Worm (Caenorhabditis elegans) whole organism, L2 larva: ENCODE results near the gene col-144.

ENCODE experiments used
- ZK546.5 ChIP-seq: sonication (generic microtip); optimal IDR thresholded peaks from 2 replicates; lab custom pipeline; 2017; ENCODE audit warnings: missing biosample characterization, missing genetic modification characterization
- alr-1 ChIP-seq: fragments of 150-350 bp; optimal IDR thresholded peaks from 2 replicates; lab custom pipeline; 2014; ENCODE audit warnings: missing biosample characterization, missing genetic modification characterization
- aly-2 ChIP-seq: fragments of 150-350 bp; optimal IDR thresholded peaks from 2 replicates; lab custom pipeline; 2014; ENCODE audit warnings: missing biosample characterization, missing genetic modification characterization
- ama-1 ChIP-seq: fragments of 150-350 bp; optimal IDR thresholded peaks from 2 replicates; lab custom pipeline; 2018; ENCODE audit warnings: inconsistent platforms
- blmp-1 ChIP-seq: sonication (generic microtip); optimal IDR thresholded peaks from 2 replicates; lab custom pipeline; 2017; ENCODE audit warnings: missing genetic modification characterization, mild to moderate bottlenecking, missing compliant biosample characterization, antibody characterized with exemption, moderate library complexity; ENCODE audit not compliant: insufficient read depth
- ceh-82 ChIP-seq: fragments of 150-350 bp; optimal IDR thresholded peaks from 2 replicates; lab custom pipeline; 2014; ENCODE audit warnings: missing biosample characterization, missing genetic modification characterization
- dmd-4 ChIP-seq: sonication (generic microtip); optimal IDR thresholded peaks from 2 replicates; lab custom pipeline; 2017; ENCODE audit warnings: missing biosample characterization, missing genetic modification characterization
- egl-27 ChIP-seq: sonication (generic microtip); optimal IDR thresholded peaks from 3 replicates; lab custom pipeline; 2017; ENCODE audit warnings: missing biosample characterization, missing genetic modification reagents, missing genetic modification characterization
- elt-3 ChIP-seq: sonication (generic microtip); optimal IDR thresholded peaks from 2 replicates; lab custom pipeline; 2017; ENCODE audit warnings: missing biosample characterization, missing genetic modification characterization
- fos-1 ChIP-seq: fragments of 150-350 bp; optimal IDR thresholded peaks from 2 replicates; lab custom pipeline; 2014; ENCODE audit warnings: missing biosample characterization, missing genetic modification characterization
- gmeb-1 ChIP-seq: fragments of 150-350 bp; optimal IDR thresholded peaks from 2 replicates; lab custom pipeline; 2014; ENCODE audit warnings: missing biosample characterization, missing genetic modification characterization
- lin-39 ChIP-seq: fragments of 150-350 bp; optimal IDR thresholded peaks from 2 replicates; lab custom pipeline; 2014; ENCODE audit warnings: missing biosample characterization, missing genetic modification reagents, missing genetic modification characterization
- lsy-2 ChIP-seq, 2 experiments: fragments of 150-350 bp in 1 of 2; sonication (generic microtip) in 1 of 2; optimal IDR thresholded peaks; 2 replicates each; lab custom pipeline; 2014 to 2017; ENCODE audit warnings: missing biosample characterization in 2 of 2, missing genetic modification characterization in 2 of 2
- mdl-1 ChIP-seq, 2 experiments: fragments of 150-350 bp in 1 of 2; sonication (generic microtip) in 1 of 2; optimal IDR thresholded peaks; 2 replicates each; lab custom pipeline; 2017; ENCODE audit warnings: missing biosample characterization in 2 of 2, missing genetic modification characterization in 2 of 2
- nhr-11 ChIP-seq: fragments of 150-350 bp; optimal IDR thresholded peaks from 2 replicates; lab custom pipeline; 2014; ENCODE audit warnings: missing biosample characterization, missing genetic modification characterization
- nhr-129 ChIP-seq: fragments of 150-350 bp; optimal IDR thresholded peaks from 2 replicates; lab custom pipeline; 2014; ENCODE audit warnings: missing biosample characterization, missing genetic modification characterization
- nhr-21 ChIP-seq: fragments of 150-350 bp; optimal IDR thresholded peaks from 2 replicates; lab custom pipeline; 2014; ENCODE audit warnings: missing biosample characterization, missing genetic modification characterization
- nhr-237 ChIP-seq: fragments of 150-350 bp; optimal IDR thresholded peaks from 2 replicates; lab custom pipeline; 2014; ENCODE audit warnings: missing biosample characterization, missing genetic modification characterization
- nhr-25 ChIP-seq: fragments of 150-350 bp; sonication (generic microtip); optimal IDR thresholded peaks from 3 replicates; lab custom pipeline; 2014; ENCODE audit warnings: missing biosample characterization, missing genetic modification characterization
- peb-1 ChIP-seq: fragments of 150-350 bp; optimal IDR thresholded peaks from 2 replicates; lab custom pipeline; 2014; ENCODE audit warnings: missing biosample characterization, missing genetic modification characterization
- sma-3 ChIP-seq: sonication (generic microtip); optimal IDR thresholded peaks from 2 replicates; lab custom pipeline; 2016; ENCODE audit warnings: missing genetic modification reagents, missing genetic modification characterization, missing compliant biosample characterization
- sma-9 ChIP-seq, 2 experiments: fragments of 150-350 bp in 1 of 2; sonication (generic microtip) in 1 of 2; optimal IDR thresholded peaks; 2 replicates each; lab custom pipeline; 2014 to 2016; ENCODE audit warnings: missing genetic modification characterization in 2 of 2, mild to moderate bottlenecking in 1 of 2, missing biosample characterization in 1 of 2, missing compliant biosample characterization in 1 of 2, missing genetic modification reagents in 1 of 2, moderate library complexity in 1 of 2
- unc-55 ChIP-seq: fragments of 150-350 bp; sonication (generic microtip); optimal IDR thresholded peaks from 3 replicates; lab custom pipeline; 2014; ENCODE audit warnings: missing biosample characterization, missing genetic modification reagents, missing genetic modification characterization
- zag-1 ChIP-seq: fragments of 150-350 bp; optimal IDR thresholded peaks from 2 replicates; lab custom pipeline; 2014; ENCODE audit warnings: missing biosample characterization, missing genetic modification characterization
- ztf-1 ChIP-seq: fragments of 200-800 bp; sonication (Bioruptor generic); conservative IDR thresholded peaks from 2 replicates; pipeline ENCODE4 v1.3.6; 2022; ENCODE audit warnings: missing genetic modification characterization, missing compliant biosample characterization
- ztf-11 ChIP-seq: sonication (generic microtip); optimal IDR thresholded peaks from 2 replicates; lab custom pipeline; 2017; ENCODE audit warnings: missing biosample characterization, missing genetic modification characterization

col-144 gene

ce11 chrV:9156679-9157078 lies 3.8 kb downstream of the col-144 start, which contains the start of gene B0222.15:
TSS of gene B0222.15 (minus strand) at chrV:9156779.
- no peak for TF ChIP-seq zag-1
- TF ChIP-seq nhr-11 (tag; lab: Kevin White, UChicago), result no peak
- TF ChIP-seq blmp-1 (tag; lab: Kevin White, UChicago), result no peak
- TF ChIP-seq egl-27 (tag; lab: Kevin White, UChicago), result no peak

ce11 chrV:9155616-9156015 lies 4.8 kb downstream of the col-144 start:
- TF ChIP-seq ZK546.5 (tag; lab: Kevin White, UChicago) (no peak), aly-2 (tag; lab: Kevin White, UChicago) (no peak)

ce11 chrV:9154772-9155171 lies 5.7 kb downstream of the col-144 start, which contains the start of gene B0222.5:
TSS of gene B0222.5 (minus strand) at chrV:9154872.
- TF ChIP-seq dmd-4 (tag; lab: Kevin White, UChicago), result no peak
- no peak for TF ChIP-seq peb-1 (tag; lab: Kevin White, UChicago)
- no peak for TF ChIP-seq lin-39 (tag; lab: Kevin White, UChicago)
- TF ChIP-seq nhr-237 (tag; lab: Kevin White, UChicago), result no peak
- TF ChIP-seq ama-1 (lab: Kevin White, UChicago), result no peak
- no peak for TF ChIP-seq alr-1 (tag; lab: Kevin White, UChicago)
- TF ChIP-seq ceh-82 (tag; lab: Kevin White, UChicago), result no peak

ce11 chrV:9152339-9152738 lies 8.1 kb downstream of the col-144 start:
- peak; percentile 67 for TF ChIP-seq sma-9 (GFP tag; optimal IDR thresholded peaks at IDR 0.05; lab: Kevin White, UChicago)
- TF ChIP-seq sma-9 (tag; optimal IDR thresholded peaks at IDR 0.05; lab: Kevin White, UChicago), result no peak
- TF ChIP-seq ztf-11 (tag; lab: Kevin White, UChicago), result no peak

ce11 chrV:9148151-9148550 lies 12.3 kb downstream of the col-144 start:
- TF ChIP-seq sma-9 (GFP tag; optimal IDR thresholded peaks at IDR 0.05; lab: Kevin White, UChicago) (peak; percentile 54), sma-9 (tag; optimal IDR thresholded peaks at IDR 0.05; lab: Kevin White, UChicago) (no peak), lsy-2 (tag; optimal IDR thresholded peaks at IDR 0.05; lab: Kevin White, UChicago) (no peak), nhr-237 (tag; lab: Kevin White, UChicago) (no peak), mdl-1 (tag; optimal IDR thresholded peaks at IDR 0.05; lab: Kevin White, UChicago) (no peak)

ce11 chrV:9146849-9147557 lies 13.4 kb downstream of the col-144 start, which contains the start of gene spl-2:
TSS of gene spl-2 (minus strand) at chrV:9146899.
- TF ChIP-seq sma-3 (GFP tag; lab: Kevin White, UChicago) (peak; percentile 29), nhr-21 (tag; lab: Kevin White, UChicago) (peak; percentile 50), gmeb-1 (tag; lab: Kevin White, UChicago) (no peak), lsy-2 (tag; optimal IDR thresholded peaks at IDR 0.05; lab: Kevin White, UChicago) (no peak), nhr-129 (tag; lab: Kevin White, UChicago) (peak; percentile 23), nhr-11 (tag; lab: Kevin White, UChicago) (no peak), nhr-25 (tag; lab: Kevin White, UChicago) (peak; percentile 47), sma-9 (GFP tag; optimal IDR thresholded peaks at IDR 0.05; lab: Kevin White, UChicago) (peak; percentile 35), sma-9 (tag; optimal IDR thresholded peaks at IDR 0.05; lab: Kevin White, UChicago) (no peak)

- TF ChIP-seq ztf-11 (tag; lab: Kevin White, UChicago) (no peak), gmeb-1 (tag; lab: Kevin White, UChicago) (peak; percentile 22), ztf-1 (no peak), elt-3 (tag; lab: Kevin White, UChicago) (no peak), unc-55 (no peak), ama-1 (lab: Kevin White, UChicago) (no peak), nhr-25 (tag; lab: Kevin White, UChicago) (no peak), sma-9 (GFP tag; optimal IDR thresholded peaks at IDR 0.05; lab: Kevin White, UChicago) (peak; percentile 2), sma-9 (tag; optimal IDR thresholded peaks at IDR 0.05; lab: Kevin White, UChicago) (no peak), peb-1 (tag; lab: Kevin White, UChicago) (no peak), zag-1 (no peak), fos-1 (peak; percentile 16), nhr-237 (tag; lab: Kevin White, UChicago) (no peak)
Measured at ce11 chrV:9146196-9146595, 14.2 kb downstream of the col-144 start.
